Fruit fly (Drosophila melanogaster) whole organism, embryonic: ENCODE data around the gene CG14341.

Source experiments
- Bgb ChIP-seq: fragments of 200-800 bp; sonication (Bioruptor generic); IDR thresholded peaks from 2 replicates; pipeline ENCODE4 v1.3.6; 2022; ENCODE audit warnings: missing biosample characterization, missing genetic modification characterization; ENCODE audit not compliant: partially characterized antibody
- CG10462 ChIP-seq: fragments of 200-800 bp; sonication (Bioruptor generic); optimal IDR thresholded peaks from 2 replicates; lab custom pipeline; 2016; ENCODE audit warnings: missing biosample characterization, missing genetic modification characterization
- CG10654 ChIP-seq: fragments of 200-800 bp; sonication (Bioruptor generic); optimal IDR thresholded peaks from 2 replicates; lab custom pipeline; 2016; ENCODE audit warnings: missing biosample characterization, missing genetic modification characterization
- CG13296 ChIP-seq: fragments of 200-800 bp; sonication (Bioruptor generic); optimal IDR thresholded peaks from 3 replicates; lab custom pipeline; 2018; ENCODE audit warnings: missing biosample characterization, mild to moderate bottlenecking, missing genetic modification characterization
- CG14667 ChIP-seq: fragments of 200-800 bp; sonication (Bioruptor generic); IDR thresholded peaks from 2 replicates; pipeline ENCODE4 v1.3.6; 2022; ENCODE audit warnings: missing biosample characterization, missing genetic modification characterization
- CG15514 ChIP-seq: fragments of 200-800 bp; sonication (Bioruptor generic); optimal IDR thresholded peaks from 3 replicates; lab custom pipeline; 2017; ENCODE audit warnings: missing biosample characterization, missing genetic modification characterization, mild to moderate bottlenecking, moderate library complexity, missing genetic modification reagents
- CG1647 ChIP-seq: fragments of 200-800 bp; sonication (Bioruptor generic); optimal IDR thresholded peaks from 3 replicates; lab custom pipeline; 2016; ENCODE audit warnings: missing biosample characterization, missing genetic modification characterization
- CG16863 ChIP-seq: fragments of 200-800 bp; sonication (Bioruptor generic); optimal IDR thresholded peaks from 3 replicates; lab custom pipeline; 2016; ENCODE audit warnings: missing biosample characterization, missing genetic modification characterization
- CG17612 ChIP-seq: fragments of 200-800 bp; sonication (Bioruptor generic); IDR thresholded peaks from 2 replicates; pipeline ENCODE4 v1.3.6; 2022; ENCODE audit warnings: missing biosample characterization, missing genetic modification characterization
- CG18262 ChIP-seq: fragments of 200-800 bp; optimal IDR thresholded peaks from 3 replicates; lab custom pipeline; 2019; ENCODE audit warnings: missing biosample characterization, mild to moderate bottlenecking, missing genetic modification characterization, moderate library complexity
- CG18764 ChIP-seq: fragments of 200-800 bp; sonication (Bioruptor generic); optimal IDR thresholded peaks from 3 replicates; lab custom pipeline; 2016; ENCODE audit warnings: missing biosample characterization, missing genetic modification characterization
- CG32772 ChIP-seq: fragments of 200-800 bp; sonication (Bioruptor generic); IDR thresholded peaks from 2 replicates; pipeline ENCODE4 v1.3.6; 2022; ENCODE audit warnings: missing biosample characterization, missing genetic modification characterization
- CG3407 ChIP-seq: fragments of 200-800 bp; sonication (Bioruptor generic); optimal IDR thresholded peaks from 2 replicates; lab custom pipeline; 2018; ENCODE audit warnings: missing biosample characterization, mild to moderate bottlenecking, missing genetic modification characterization
- CG4360 ChIP-seq: fragments of 200-800 bp; sonication (Bioruptor generic); IDR thresholded peaks from 2 replicates; pipeline ENCODE4 v1.3.6; 2022; ENCODE audit warnings: missing biosample characterization, missing genetic modification characterization
- CG4707 ChIP-seq: fragments of 200-800 bp; sonication (Bioruptor generic); optimal IDR thresholded peaks from 2 replicates; lab custom pipeline; 2018; ENCODE audit warnings: missing biosample characterization, mild to moderate bottlenecking, missing genetic modification characterization, moderate library complexity
- CG4820 ChIP-seq: fragments of 200-800 bp; sonication (Bioruptor generic); optimal IDR thresholded peaks from 3 replicates; lab custom pipeline; 2016; ENCODE audit warnings: missing biosample characterization, missing genetic modification characterization
- CG6175 ChIP-seq: fragments of 200-800 bp; sonication (Bioruptor generic); IDR thresholded peaks from 3 replicates; pipeline ENCODE4 v1.3.6; 2022; ENCODE audit warnings: missing biosample characterization, missing genetic modification characterization
- CG6254 ChIP-seq: fragments of 200-800 bp; sonication (Bioruptor generic); optimal IDR thresholded peaks from 3 replicates; lab custom pipeline; 2017; ENCODE audit warnings: mild to moderate bottlenecking, missing biosample characterization, missing genetic modification reagents, missing genetic modification characterization
- CG6683 ChIP-seq: fragments of 200-800 bp; sonication (Bioruptor generic); optimal IDR thresholded peaks from 2 replicates; lab custom pipeline; 2017; ENCODE audit warnings: missing biosample characterization, mild to moderate bottlenecking, missing genetic modification characterization, missing genetic modification reagents
- CG7963 ChIP-seq: fragments of 200-800 bp; sonication (Bioruptor generic); IDR thresholded peaks from 3 replicates; pipeline ENCODE4 v1.3.6; 2022; ENCODE audit warnings: missing biosample characterization, missing genetic modification characterization; ENCODE audit not compliant: partially characterized antibody
- CG8388 ChIP-seq: fragments of 200-800 bp; sonication (Bioruptor generic); optimal IDR thresholded peaks from 2 replicates; lab custom pipeline; 2019; ENCODE audit warnings: missing biosample characterization, mild to moderate bottlenecking, missing genetic modification characterization, moderate library complexity
- CG9609 ChIP-seq: fragments of 200-800 bp; sonication (Bioruptor generic); optimal IDR thresholded peaks from 3 replicates; lab custom pipeline; 2016; ENCODE audit warnings: missing biosample characterization, missing genetic modification characterization
- CG9932 ChIP-seq: fragments of 200-800 bp; sonication (Bioruptor generic); IDR thresholded peaks from 2 replicates; pipeline ENCODE4 v1.3.6; 2022; ENCODE audit warnings: missing biosample characterization, missing genetic modification characterization
- D19A ChIP-seq: fragments of 200-800 bp; optimal IDR thresholded peaks from 3 replicates; lab custom pipeline; 2019; ENCODE audit warnings: missing biosample characterization, mild to moderate bottlenecking, missing genetic modification characterization, moderate library complexity
- Dip2 ChIP-seq: fragments of 200-800 bp; sonication (Bioruptor generic); IDR thresholded peaks from 2 replicates; pipeline ENCODE4 v1.3.6; 2022; ENCODE audit warnings: missing biosample characterization, missing genetic modification characterization
- ERR ChIP-seq: fragments of 200-800 bp; sonication (Bioruptor generic); optimal IDR thresholded peaks from 2 replicates; lab custom pipeline; 2016; ENCODE audit warnings: missing biosample characterization, missing genetic modification characterization
- H15 ChIP-seq: fragments of 200-800 bp; sonication (Bioruptor generic); IDR thresholded peaks from 3 replicates; pipeline ENCODE4 v1.3.6; 2022; ENCODE audit warnings: missing biosample characterization, missing genetic modification characterization
- Hmr ChIP-seq: fragments of 200-800 bp; sonication (Bioruptor generic); optimal IDR thresholded peaks from 3 replicates; lab custom pipeline; 2017; ENCODE audit warnings: mild to moderate bottlenecking, missing biosample characterization, missing genetic modification reagents, missing genetic modification characterization
- Kr ChIP-seq: fragments of 200-800 bp; sonication (Bioruptor generic); optimal IDR thresholded peaks from 2 replicates; lab custom pipeline; 2017; ENCODE audit warnings: missing biosample characterization, mild to moderate bottlenecking, missing genetic modification characterization
- MTF-1 ChIP-seq: fragments of 200-800 bp; sonication (Bioruptor generic); optimal IDR thresholded peaks from 2 replicates; lab custom pipeline; 2018; ENCODE audit warnings: missing biosample characterization, mild to moderate bottlenecking, missing genetic modification characterization, borderline replicate concordance
- NC2β ChIP-seq: fragments of 200-800 bp; sonication (Bioruptor generic); optimal IDR thresholded peaks from 2 replicates; lab custom pipeline; 2016; ENCODE audit warnings: missing biosample characterization, missing genetic modification characterization
- NfI ChIP-seq: fragments of 200-800 bp; sonication (Bioruptor generic); optimal IDR thresholded peaks from 3 replicates; lab custom pipeline; 2018; ENCODE audit warnings: missing biosample characterization, mild to moderate bottlenecking, missing genetic modification characterization, moderate library complexity
- Rfx ChIP-seq: fragments of 200-800 bp; sonication (Bioruptor generic); IDR thresholded peaks from 2 replicates; pipeline ENCODE4 v1.3.6; 2022; ENCODE audit warnings: missing biosample characterization, missing genetic modification characterization
- Rx ChIP-seq: fragments of 200-800 bp; sonication (Bioruptor generic); IDR thresholded peaks from 2 replicates; pipeline ENCODE4 v1.3.6; 2022; ENCODE audit warnings: missing biosample characterization, missing genetic modification characterization
- Taf1 ChIP-seq: fragments of 200-800 bp; sonication (Bioruptor generic); IDR thresholded peaks from 2 replicates; pipeline ENCODE4 v1.3.6; 2022; ENCODE audit warnings: missing biosample characterization, missing genetic modification characterization
- bigmax ChIP-seq: fragments of 200-800 bp; sonication (Bioruptor generic); optimal IDR thresholded peaks from 2 replicates; lab custom pipeline; 2018; ENCODE audit warnings: missing biosample characterization, mild to moderate bottlenecking, missing genetic modification characterization
- dm ChIP-seq: fragments of 200-800 bp; sonication (Bioruptor generic); optimal IDR thresholded peaks from 3 replicates; lab custom pipeline; 2016; ENCODE audit warnings: missing biosample characterization, missing genetic modification characterization
- her ChIP-seq: fragments of 200-800 bp; sonication (Bioruptor generic); optimal IDR thresholded peaks from 2 replicates; lab custom pipeline; 2016; ENCODE audit warnings: missing biosample characterization, missing genetic modification characterization
- nerfin-2 ChIP-seq: fragments of 200-800 bp; sonication (Bioruptor generic); IDR thresholded peaks from 2 replicates; pipeline ENCODE4 v1.3.6; 2022; ENCODE audit warnings: missing biosample characterization, missing genetic modification characterization; ENCODE audit not compliant: partially characterized antibody
- nom ChIP-seq: fragments of 200-800 bp; sonication (Bioruptor generic); optimal IDR thresholded peaks from 2 replicates; lab custom pipeline; 2017; ENCODE audit warnings: missing biosample characterization, missing genetic modification characterization, mild to moderate bottlenecking, moderate library complexity, missing genetic modification reagents
- org-1 ChIP-seq: fragments of 200-800 bp; sonication (Bioruptor generic); optimal IDR thresholded peaks from 2 replicates; lab custom pipeline; 2017; ENCODE audit warnings: missing biosample characterization, missing genetic modification characterization
- otp ChIP-seq: fragments of 200-800 bp; sonication (Bioruptor generic); IDR thresholded peaks from 3 replicates; pipeline ENCODE4, ENCODE4 v1.3.6; 2022; ENCODE audit warnings: missing biosample characterization, missing genetic modification characterization
- pb ChIP-seq: fragments of 200-800 bp; sonication (Bioruptor generic); optimal IDR thresholded peaks from 3 replicates; lab custom pipeline; 2016; ENCODE audit warnings: missing biosample characterization, missing genetic modification characterization
- prd ChIP-seq, 3 experiments: fragments of >200 bp in 2 of 3; fragments of 200-800 bp in 1 of 3; sonication (Bioruptor generic) in 1 of 3; optimal IDR thresholded peaks in 2 of 3; IDR thresholded peaks in 1 of 3; 2 replicates in 2 of 3; 3 replicates in 1 of 3; pipeline versions ENCODE4 v1.3.6 to Lab custom; 2017 to 2022; ENCODE audit warnings: missing biosample characterization in 1 of 3, missing genetic modification characterization in 1 of 3
- salm ChIP-seq: fragments of 200-800 bp; sonication (Bioruptor generic); optimal IDR thresholded peaks from 2 replicates; lab custom pipeline; 2018; ENCODE audit warnings: missing biosample characterization, mild to moderate bottlenecking, missing genetic modification characterization
- sc ChIP-seq, 3 experiments: fragments of >200 bp in 2 of 3; fragments of 200-800 bp in 1 of 3; sonication (Bioruptor generic) in 1 of 3; optimal IDR thresholded peaks; 2 replicates in 2 of 3; 3 replicates in 1 of 3; lab custom pipeline; 2017; ENCODE audit warnings: mild to moderate bottlenecking in 1 of 3, missing biosample characterization in 1 of 3, missing genetic modification characterization in 1 of 3, missing genetic modification reagents in 1 of 3
- slou ChIP-seq: fragments of 200-800 bp; sonication (Bioruptor generic); optimal IDR thresholded peaks from 3 replicates; lab custom pipeline; 2016; ENCODE audit warnings: missing biosample characterization, missing genetic modification characterization
- trem ChIP-seq: fragments of 200-800 bp; optimal IDR thresholded peaks from 3 replicates; lab custom pipeline; 2019; ENCODE audit warnings: missing biosample characterization, mild to moderate bottlenecking, missing genetic modification characterization, moderate library complexity
- trh ChIP-seq: fragments of 200-800 bp; sonication (Bioruptor generic); optimal IDR thresholded peaks from 2 replicates; lab custom pipeline; 2016; ENCODE audit warnings: missing biosample characterization, missing genetic modification characterization
- unc-4 ChIP-seq: fragments of 200-800 bp; sonication (Bioruptor generic); IDR thresholded peaks from 2 replicates; pipeline ENCODE4 v1.3.6; 2022; ENCODE audit warnings: missing biosample characterization, missing genetic modification characterization; ENCODE audit not compliant: partially characterized antibody
- vfl ChIP-seq: fragments of 200-800 bp; sonication (Bioruptor generic); optimal IDR thresholded peaks from 2 replicates; lab custom pipeline; 2016; ENCODE audit warnings: missing biosample characterization, missing genetic modification characterization

Gene CG14341

dm6 chr2L:1147656-1148055, 18.6 kb upstream of the CG14341 start (continued):
- TF ChIP-seq CG7963 (GFP tag; lab: Robert Waterston, UW) (peak; percentile 53; the same call in 2 of the 3 replicates), NC2β (GFP tag; lab: Kevin White, UChicago) (no peak), prd (optimal IDR thresholded peaks at IDR 0.05; lab: Kevin White, UChicago) (no peak), prd (GFP tag; IDR thresholded peaks at IDR 0.05; lab: Robert Waterston, UW) (no peak), ERR (GFP tag; lab: Kevin White, UChicago) (no peak), Hmr (no peak), CG18764 (GFP tag; lab: Kevin White, UChicago) (no peak), pb (GFP tag; lab: Kevin White, UChicago) (no peak), salm (tag; lab: Kevin White, UChicago) (no peak), nerfin-2 (peak; percentile 74; the same call in 1 of the 2 replicates), CG9609 (GFP tag; lab: Kevin White, UChicago) (no peak), CG8388 (GFP tag; lab: Kevin White, UChicago) (no peak), unc-4 (peak; percentile 64), CG17612 (GFP tag; lab: Robert Waterston, UW) (no peak), CG14667 (no peak), H15 (no peak), trh (GFP tag; lab: Kevin White, UChicago) (no peak), Taf1 (GFP tag; lab: Robert Waterston, UW) (no peak), dm (no peak), Kr (GFP tag; lab: Kevin White, UChicago) (no peak), sc (optimal IDR thresholded peaks at IDR 0.05; lab: Kevin White, UChicago) (no peak), sc (GFP tag; optimal IDR thresholded peaks at IDR 0.05; lab: Kevin White, UChicago) (no peak), nom (GFP tag; lab: Kevin White, UChicago) (no peak), trem (tag; lab: Kevin White, UChicago) (no peak), CG3407 (GFP tag; lab: Kevin White, UChicago) (no peak), CG13296 (GFP tag; lab: Kevin White, UChicago) (no peak), CG6254 (GFP tag; lab: Kevin White, UChicago) (no peak), her (no peak), NfI (GFP tag; lab: Kevin White, UChicago) (no peak), CG32772 (GFP tag; lab: Robert Waterston, UW) (no peak), CG10654 (GFP tag; lab: Kevin White, UChicago) (no peak), CG9932 (GFP tag; lab: Robert Waterston, UW) (no peak), CG16863 (GFP tag; lab: Kevin White, UChicago) (no peak), CG4360 (GFP tag; lab: Robert Waterston, UW) (no peak), vfl (GFP tag; lab: Kevin White, UChicago) (no peak), org-1 (GFP tag; lab: Kevin White, UChicago) (no peak), bigmax (no peak), CG1647 (GFP tag; lab: Kevin White, UChicago) (no peak), CG4820 (GFP tag; lab: Kevin White, UChicago) (no peak), CG15514 (no peak), Dip2 (GFP tag; lab: Robert Waterston, UW) (no peak), CG6175 (GFP tag; lab: Robert Waterston, UW) (no peak), CG4707 (no peak), CG6683 (no peak), CG18262 (tag; lab: Kevin White, UChicago) (no peak), MTF-1 (GFP tag; lab: Kevin White, UChicago) (no peak), Rx (GFP tag; lab: Robert Waterston, UW) (no peak), otp (GFP tag; lab: Robert Waterston, UW) (no peak), D19A (tag; lab: Kevin White, UChicago) (no peak), Bgb (peak; percentile 43; the same call in 1 of the 2 replicates), Rfx (GFP tag; lab: Robert Waterston, UW) (no peak), CG10462 (GFP tag; lab: Kevin White, UChicago) (no peak), slou (GFP tag; lab: Kevin White, UChicago) (no peak)
